Worm (Caenorhabditis elegans) whole organism, midembryonic: ENCODE data around the gene twk-10.

Source experiments
- T22C8.4 ChIP-seq: fragments of 200-800 bp; sonication (Bioruptor generic); IDR thresholded peaks from 2 replicates; pipeline ENCODE4 v1.3.6; 2022; ENCODE audit warnings: missing genetic modification characterization, missing compliant biosample characterization
- flt-1 ChIP-seq: fragments of 200-800 bp; sonication (Bioruptor generic); IDR thresholded peaks from 2 replicates; pipeline ENCODE4 v1.3.6; 2022; ENCODE audit warnings: missing genetic modification characterization, missing compliant biosample characterization
- klf-2 ChIP-seq: fragments of 200-800 bp; sonication (Bioruptor generic); conservative IDR thresholded peaks from 2 replicates; pipeline ENCODE4 v1.3.6; 2022; ENCODE audit warnings: missing genetic modification reagents, missing genetic modification characterization, missing compliant biosample characterization
- med-1 ChIP-seq: sonication (generic microtip); optimal IDR thresholded peaks from 2 replicates; lab custom pipeline; 2017; ENCODE audit warnings: missing genetic modification characterization, mild to moderate bottlenecking, missing compliant biosample characterization, antibody characterized with exemption, missing genetic modification reagents; ENCODE audit not compliant: insufficient read depth
- ref-1 ChIP-seq: fragments of 200-800 bp; sonication (Bioruptor generic); conservative IDR thresholded peaks from 2 replicates; pipeline ENCODE4 v1.3.6; 2022; ENCODE audit warnings: missing genetic modification reagents, missing genetic modification characterization, missing compliant biosample characterization
- tab-1 ChIP-seq: fragments of 200-800 bp; sonication (Bioruptor generic); IDR thresholded peaks from 2 replicates; pipeline ENCODE4 v1.3.6; 2022; ENCODE audit warnings: missing genetic modification characterization, missing compliant biosample characterization
- ztf-23 ChIP-seq: fragments of 200-800 bp; sonication (Bioruptor generic); IDR thresholded peaks from 2 replicates; pipeline ENCODE4 v1.3.6; 2022; ENCODE audit warnings: missing genetic modification reagents, missing genetic modification characterization, missing compliant biosample characterization
- ztf-29 ChIP-seq: fragments of 200-800 bp; sonication (Bioruptor generic); IDR thresholded peaks from 2 replicates; pipeline ENCODE4 v1.3.6; 2022; ENCODE audit warnings: missing genetic modification reagents, missing genetic modification characterization, missing compliant biosample characterization

DNA sequence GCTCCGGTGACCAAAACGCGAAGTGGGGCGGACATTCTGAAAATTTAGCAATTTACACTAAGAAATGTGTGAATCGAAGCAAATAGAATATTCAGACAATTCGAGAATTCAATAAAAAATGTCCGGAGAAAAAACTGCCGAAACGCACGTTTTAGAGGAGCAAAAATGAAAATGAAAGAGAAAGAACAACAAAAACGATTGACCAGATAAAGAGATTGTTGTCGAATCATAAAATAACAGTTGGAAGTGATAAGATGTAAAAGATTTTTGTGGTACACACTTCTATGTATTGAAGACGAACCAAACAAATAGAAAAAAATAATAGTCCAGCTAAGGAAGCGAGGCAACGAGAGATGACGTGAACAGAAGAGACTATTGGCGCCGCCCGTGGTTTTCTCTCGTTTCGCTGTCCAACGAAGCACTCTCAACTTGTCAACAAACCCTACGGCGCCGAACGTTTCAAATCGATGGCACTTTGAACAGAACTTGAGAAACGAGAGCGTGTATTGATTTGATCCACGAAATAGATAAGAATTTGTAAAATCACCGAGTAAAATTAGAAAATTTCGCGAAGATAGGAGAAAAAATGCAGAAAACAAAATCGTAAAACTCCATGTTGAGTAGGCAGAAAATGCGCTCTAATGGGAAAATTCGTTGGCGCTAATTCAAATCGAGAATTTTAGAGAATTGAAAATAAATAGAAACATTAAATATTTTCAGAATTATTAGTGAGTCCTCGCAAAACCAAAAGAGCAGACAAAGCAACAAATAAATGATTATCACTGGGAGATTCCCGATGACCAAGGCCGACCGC is 35.4 kb upstream of the twk-10 start, which contains the start of gene mdh-1:
- TF ChIP-seq tab-1 (GFP tag; lab: Robert Waterston, UW) (no peak), flt-1 (GFP tag; lab: Robert Waterston, UW) (no peak), ref-1 (GFP tag; lab: Robert Waterston, UW) (no peak), ztf-29 (GFP tag; lab: Robert Waterston, UW) (no peak), klf-2 (no peak), ztf-23 (no peak), T22C8.4 (no peak), med-1 (no peak)
